Fruit fly (Drosophila melanogaster) whole organism, wandering third instar larva: Measurements from ENCODE around the gene Mulk.

Experiments used
- Abd-B ChIP-seq: fragments of >200 bp; optimal IDR thresholded peaks from 2 replicates; lab custom pipeline; 2017; ENCODE audit warnings: missing biosample characterization, missing genetic modification characterization
- CG32264 ChIP-seq: fragments of 200-800 bp; sonication (Bioruptor generic); optimal IDR thresholded peaks from 2 replicates; lab custom pipeline; 2016; ENCODE audit warnings: missing biosample characterization, missing genetic modification characterization
- CG9705 ChIP-seq: fragments of 200-800 bp; sonication (Bioruptor generic); optimal IDR thresholded peaks from 2 replicates; lab custom pipeline; 2018; ENCODE audit warnings: missing biosample characterization, mild to moderate bottlenecking, missing genetic modification characterization
- CrebA ChIP-seq: fragments of 200-800 bp; sonication (Bioruptor generic); optimal IDR thresholded peaks from 2 replicates; lab custom pipeline; 2016; ENCODE audit warnings: missing biosample characterization, mild to moderate bottlenecking, missing genetic modification characterization, borderline replicate concordance
- Dfd ChIP-seq: fragments of >200 bp; optimal IDR thresholded peaks from 2 replicates; lab custom pipeline; 2017; ENCODE audit warnings: missing biosample characterization, missing genetic modification characterization
- Dif ChIP-seq: fragments of 200-275, 200-300 bp; sonication (Bioruptor generic); optimal IDR thresholded peaks from 2 replicates; lab custom pipeline; 2018; ENCODE audit warnings: missing biosample characterization, missing genetic modification characterization; ENCODE audit not compliant: partially characterized antibody
- GATAd ChIP-seq: sonication (Bioruptor generic); optimal IDR thresholded peaks from 2 replicates; lab custom pipeline; 2016; ENCODE audit warnings: missing biosample characterization, missing genetic modification characterization
- HLH106 ChIP-seq: fragments of 200-800 bp; optimal IDR thresholded peaks from 3 replicates; lab custom pipeline; 2019; ENCODE audit warnings: missing biosample characterization, mild to moderate bottlenecking, missing genetic modification characterization, moderate library complexity
- Hnf4 ChIP-seq: fragments of 200-800 bp; sonication (Bioruptor generic); optimal IDR thresholded peaks from 2 replicates; lab custom pipeline; 2016; ENCODE audit warnings: missing biosample characterization, mild to moderate bottlenecking, missing genetic modification characterization
- Hr78 ChIP-seq: fragments of >200 bp; optimal IDR thresholded peaks from 2 replicates; lab custom pipeline; 2017; ENCODE audit warnings: missing biosample characterization, missing genetic modification characterization
- Hr83 ChIP-seq: fragments of 200-300 bp; sonication (Bioruptor generic); optimal IDR thresholded peaks from 2 replicates; lab custom pipeline; 2016; ENCODE audit warnings: missing biosample characterization, mild to moderate bottlenecking, missing genetic modification characterization, moderate library complexity; ENCODE audit not compliant: poor library complexity, severe bottlenecking
- Jra ChIP-seq: sonication (Bioruptor generic); optimal IDR thresholded peaks from 2 replicates; lab custom pipeline; 2016; ENCODE audit warnings: missing biosample characterization, missing genetic modification characterization
- Mio ChIP-seq: sonication (Bioruptor generic); optimal IDR thresholded peaks from 2 replicates; lab custom pipeline; 2016; ENCODE audit warnings: missing biosample characterization, missing genetic modification characterization
- Myc ChIP-seq: fragments of >200 bp; optimal IDR thresholded peaks from 2 replicates; lab custom pipeline; 2017
- N ChIP-seq: fragments of >200 bp; optimal IDR thresholded peaks from 2 replicates; lab custom pipeline; 2018; ENCODE audit warnings: missing biosample characterization, missing external identifiers, missing genetic modification characterization
- OdsH ChIP-seq: fragments of 200-800 bp; sonication (Bioruptor generic); optimal IDR thresholded peaks from 2 replicates; lab custom pipeline; 2016; ENCODE audit warnings: missing biosample characterization, mild to moderate bottlenecking, missing genetic modification characterization
- Rel ChIP-seq, 2 experiments: fragments of 200-800 bp; sonication (Bioruptor generic) in 1 of 2; optimal IDR thresholded peaks; 2 replicates in 1 of 2; 3 replicates in 1 of 2; lab custom pipeline; 2016 to 2019; ENCODE audit warnings: mild to moderate bottlenecking in 2 of 2, missing biosample characterization in 2 of 2, missing genetic modification characterization in 2 of 2, moderate library complexity in 1 of 2
- Sp1 ChIP-seq: fragments of 200-800 bp; sonication (Bioruptor generic); optimal IDR thresholded peaks from 3 replicates; lab custom pipeline; 2019; ENCODE audit warnings: missing biosample characterization, mild to moderate bottlenecking, missing genetic modification characterization, moderate library complexity
- Vsx2 ChIP-seq: fragments of 200-300, 225-300 bp; sonication (Bioruptor generic); optimal IDR thresholded peaks from 2 replicates; lab custom pipeline; 2018; ENCODE audit warnings: missing biosample characterization, missing genetic modification characterization; ENCODE audit not compliant: partially characterized antibody
- br ChIP-seq: fragments of 200-800 bp; sonication (Bioruptor generic); optimal IDR thresholded peaks from 2 replicates; lab custom pipeline; 2016; ENCODE audit warnings: missing biosample characterization, missing genetic modification characterization
- dl ChIP-seq, 2 experiments: fragments of 175-275, 200-275 bp in 1 of 2; fragments of 200-275 bp in 1 of 2; sonication (Bioruptor generic); optimal IDR thresholded peaks; lab custom pipeline; 2018; ENCODE audit warnings: mild to moderate bottlenecking in 2 of 2, missing biosample characterization in 2 of 2, missing genetic modification characterization in 2 of 2, moderate library complexity in 2 of 2; ENCODE audit not compliant: partially characterized antibody in 2 of 2, insufficient read depth in 1 of 2
- dmrt93B ChIP-seq: fragments of 200-800 bp; sonication (Bioruptor generic); optimal IDR thresholded peaks from 2 replicates; lab custom pipeline; 2018; ENCODE audit warnings: missing biosample characterization, mild to moderate bottlenecking, missing genetic modification characterization
- dsf ChIP-seq: sonication (Bioruptor generic); optimal IDR thresholded peaks from 2 replicates; lab custom pipeline; 2016; ENCODE audit warnings: missing biosample characterization, missing genetic modification characterization, borderline replicate concordance
- ey ChIP-seq: fragments of 200-800 bp; sonication (Bioruptor generic); optimal IDR thresholded peaks from 2 replicates; lab custom pipeline; 2016; ENCODE audit warnings: missing biosample characterization, missing genetic modification characterization
- foxo ChIP-seq, 2 experiments: fragments of 200-800 bp; sonication (Bioruptor generic); optimal IDR thresholded peaks; 2 replicates in 1 of 2; 3 replicates in 1 of 2; lab custom pipeline; 2016 to 2017; ENCODE audit warnings: missing biosample characterization in 2 of 2, missing genetic modification characterization in 2 of 2
- fru ChIP-seq: fragments of 200-800 bp; sonication (Bioruptor generic); optimal IDR thresholded peaks from 3 replicates; lab custom pipeline; 2016; ENCODE audit warnings: missing biosample characterization, mild to moderate bottlenecking, missing genetic modification characterization
- h ChIP-seq: fragments of 200-800 bp; sonication (Bioruptor generic); optimal IDR thresholded peaks from 3 replicates; lab custom pipeline; 2016; ENCODE audit warnings: missing biosample characterization, mild to moderate bottlenecking, missing genetic modification characterization
- jim ChIP-seq: fragments of 175-275, 200-325 bp; sonication (Bioruptor generic); optimal IDR thresholded peaks from 2 replicates; lab custom pipeline; 2016; ENCODE audit warnings: missing biosample characterization, mild to moderate bottlenecking, missing genetic modification characterization
- lola ChIP-seq: fragments of >200 bp; optimal IDR thresholded peaks from 2 replicates; lab custom pipeline; 2017; ENCODE audit warnings: missing biosample characterization, missing genetic modification characterization
- pan ChIP-seq: fragments of >200 bp; optimal IDR thresholded peaks from 2 replicates; lab custom pipeline; 2017
- psq ChIP-seq: fragments of 200-800 bp; sonication (Bioruptor generic); optimal IDR thresholded peaks from 3 replicates; lab custom pipeline; 2017; ENCODE audit warnings: missing biosample characterization, mild to moderate bottlenecking, missing genetic modification characterization, moderate library complexity
- sage ChIP-seq: fragments of 200-800 bp; sonication (Bioruptor generic); optimal IDR thresholded peaks from 2 replicates; lab custom pipeline; 2016; ENCODE audit warnings: missing biosample characterization, mild to moderate bottlenecking, missing genetic modification characterization
- sv ChIP-seq: fragments of 200-800 bp; sonication (Bioruptor generic); optimal IDR thresholded peaks from 3 replicates; lab custom pipeline; 2016; ENCODE audit warnings: missing biosample characterization, missing genetic modification characterization
- tai ChIP-seq: sonication (Bioruptor generic); optimal IDR thresholded peaks from 2 replicates; lab custom pipeline; 2016; ENCODE audit warnings: missing biosample characterization, missing genetic modification characterization
- usp ChIP-seq: fragments of >200 bp; optimal IDR thresholded peaks from 2 replicates; lab custom pipeline; 2017; ENCODE audit warnings: missing biosample characterization, missing genetic modification characterization
- woc ChIP-seq: sonication (Bioruptor generic); optimal IDR thresholded peaks from 2 replicates; lab custom pipeline; 2016; ENCODE audit warnings: missing biosample characterization, mild to moderate bottlenecking, missing genetic modification characterization

Gene Mulk

DNA sequence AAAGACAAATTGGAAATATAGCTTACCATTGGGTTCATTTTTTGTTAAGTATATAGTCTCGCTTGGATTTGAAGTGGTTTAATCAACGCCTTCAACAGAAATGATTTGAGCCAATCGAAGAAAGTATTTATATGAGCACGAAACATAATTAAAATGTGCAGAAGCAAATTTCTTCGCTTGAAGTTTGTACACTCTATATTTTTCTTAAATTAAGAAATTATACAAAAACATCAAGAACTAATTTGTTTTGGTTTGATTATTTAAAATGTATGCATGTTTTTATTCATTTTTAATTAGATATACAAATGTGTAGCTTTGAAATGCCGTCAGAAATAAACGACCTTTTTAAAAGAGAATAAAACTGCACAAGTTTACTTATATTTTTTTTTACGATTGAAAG is 32.1 kb downstream of the Mulk start, which contains the start of gene CG13138:
CG13138 (minus strand) TSS at position 101 of the 400 bp plus-strand sequence.
- TF ChIP-seq sage (GFP tag; lab: Kevin White, UChicago) (no peak), jim (no peak), Hr83 (GFP tag; lab: Kevin White, UChicago) (no peak), ey (no peak), woc (no peak), Abd-B (GFP tag; lab: Kevin White, UChicago) (no peak), dl (GFP tag; optimal IDR thresholded peaks at IDR 0.05; lab: Kevin White, UChicago; ENCODE audit: insufficient read depth in 1 of 2, partially characterized antibody in 2 of 2) (no peak), N (no peak), usp (no peak), Rel (GFP tag; optimal IDR thresholded peaks at IDR 0.05; lab: Kevin White, UChicago) (no peak), Rel (tag; optimal IDR thresholded peaks at IDR 0.05; lab: Kevin White, UChicago) (no peak), OdsH (GFP tag; lab: Kevin White, UChicago) (no peak), Sp1 (no peak), Mio (GFP tag; lab: Kevin White, UChicago) (no peak), HLH106 (no peak), h (GFP tag; lab: Kevin White, UChicago) (no peak)

DNA sequence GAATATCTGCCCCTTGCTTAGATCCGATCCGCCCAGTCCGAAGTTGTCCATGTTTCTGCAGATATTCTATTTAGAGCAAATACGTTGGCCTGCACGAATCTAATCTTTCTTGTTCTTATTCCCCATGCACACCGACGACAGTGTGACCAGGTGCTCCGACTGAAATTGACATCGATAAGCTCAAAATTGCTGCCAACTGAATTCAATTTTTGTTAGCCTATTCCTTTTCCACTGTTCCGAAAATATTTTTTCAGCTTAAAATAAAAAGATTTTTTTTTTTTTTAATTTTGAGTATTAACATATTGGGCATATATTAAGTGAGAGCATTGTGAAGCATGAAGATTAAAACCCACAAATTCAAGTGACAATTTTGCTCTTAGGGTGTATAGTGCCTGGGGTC is 33.9 kb downstream of the Mulk start, which contains the start of gene nmd:
nmd (minus strand) TSS at position 162 of the 400 bp plus-strand sequence.
- no peak for TF ChIP-seq CrebA (GFP tag; lab: Kevin White, UChicago)
- TF ChIP-seq tai (GFP tag; lab: Kevin White, UChicago): no peak
- no peak for TF ChIP-seq OdsH (GFP tag; lab: Kevin White, UChicago)
- no peak for TF ChIP-seq Mio (GFP tag; lab: Kevin White, UChicago)
- no peak for TF ChIP-seq Dfd (GFP tag; lab: Kevin White, UChicago)
- TF ChIP-seq CG32264 (GFP tag; lab: Kevin White, UChicago): no peak
- TF ChIP-seq sage (GFP tag; lab: Kevin White, UChicago): no peak
- no peak for TF ChIP-seq lola (GFP tag; lab: Kevin White, UChicago)
- no peak for TF ChIP-seq Rel (GFP tag; optimal IDR thresholded peaks at IDR 0.05; lab: Kevin White, UChicago)
- peak; percentile 70 for TF ChIP-seq Rel (tag; optimal IDR thresholded peaks at IDR 0.05; lab: Kevin White, UChicago)
- TF ChIP-seq Hnf4 (GFP tag; lab: Kevin White, UChicago): no peak
- no peak for TF ChIP-seq pan (lab: Kevin White, UChicago)
- TF ChIP-seq Myc (lab: Kevin White, UChicago): no peak
- TF ChIP-seq psq (GFP tag; lab: Kevin White, UChicago): no peak
- no peak for TF ChIP-seq GATAd (GFP tag; lab: Kevin White, UChicago)
- peak; percentile 21 for TF ChIP-seq HLH106
- TF ChIP-seq Jra: no peak
- no peak for TF ChIP-seq foxo (GFP tag; optimal IDR thresholded peaks at IDR 0.05; lab: Kevin White, UChicago)
- no peak for TF ChIP-seq Hr78 (GFP tag; lab: Kevin White, UChicago)
- no peak for TF ChIP-seq Sp1
- TF ChIP-seq Dif: no peak
- TF ChIP-seq br (GFP tag; lab: Kevin White, UChicago): no peak
- TF ChIP-seq Hr83 (GFP tag; lab: Kevin White, UChicago): no peak
- TF ChIP-seq N: no peak
- no peak for TF ChIP-seq fru (GFP tag; lab: Kevin White, UChicago)
- peak; percentile 69 for TF ChIP-seq woc
- TF ChIP-seq, all 38 proteins: peak for 3

DNA sequence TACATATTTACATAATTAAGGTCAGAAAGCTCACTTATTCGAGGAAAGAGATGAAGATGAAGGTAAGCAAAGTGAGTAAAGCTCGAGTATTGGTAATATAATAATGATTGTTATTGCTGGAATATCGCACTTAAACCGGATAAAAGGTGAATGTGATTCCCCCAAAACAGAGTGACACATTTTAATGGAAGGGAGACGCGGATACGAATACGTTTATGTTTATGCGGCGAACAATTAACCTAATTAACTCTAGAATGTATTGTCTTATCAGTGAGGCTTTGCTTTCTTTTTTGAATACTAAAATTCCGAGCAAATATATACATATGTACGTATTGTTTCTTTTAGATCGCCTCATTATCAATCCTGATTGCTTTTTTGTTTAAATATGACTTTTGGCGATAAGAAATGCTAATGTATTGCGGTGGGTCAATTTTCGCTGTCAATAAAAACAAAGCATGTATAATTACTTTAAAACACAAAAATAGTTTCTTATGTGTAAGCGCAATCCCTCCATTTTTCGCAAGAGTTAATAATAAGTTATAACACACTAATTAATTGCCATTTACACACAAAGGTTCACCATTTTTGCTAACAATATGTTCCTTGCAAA is 35.8 kb downstream of the Mulk start:
- TF ChIP-seq Rel (GFP tag; optimal IDR thresholded peaks at IDR 0.05; lab: Kevin White, UChicago) (no peak), Rel (tag; optimal IDR thresholded peaks at IDR 0.05; lab: Kevin White, UChicago) (peak; percentile 92), br (GFP tag; lab: Kevin White, UChicago) (no peak)
- TF ChIP-seq, all 38 proteins: peak for 1

DNA sequence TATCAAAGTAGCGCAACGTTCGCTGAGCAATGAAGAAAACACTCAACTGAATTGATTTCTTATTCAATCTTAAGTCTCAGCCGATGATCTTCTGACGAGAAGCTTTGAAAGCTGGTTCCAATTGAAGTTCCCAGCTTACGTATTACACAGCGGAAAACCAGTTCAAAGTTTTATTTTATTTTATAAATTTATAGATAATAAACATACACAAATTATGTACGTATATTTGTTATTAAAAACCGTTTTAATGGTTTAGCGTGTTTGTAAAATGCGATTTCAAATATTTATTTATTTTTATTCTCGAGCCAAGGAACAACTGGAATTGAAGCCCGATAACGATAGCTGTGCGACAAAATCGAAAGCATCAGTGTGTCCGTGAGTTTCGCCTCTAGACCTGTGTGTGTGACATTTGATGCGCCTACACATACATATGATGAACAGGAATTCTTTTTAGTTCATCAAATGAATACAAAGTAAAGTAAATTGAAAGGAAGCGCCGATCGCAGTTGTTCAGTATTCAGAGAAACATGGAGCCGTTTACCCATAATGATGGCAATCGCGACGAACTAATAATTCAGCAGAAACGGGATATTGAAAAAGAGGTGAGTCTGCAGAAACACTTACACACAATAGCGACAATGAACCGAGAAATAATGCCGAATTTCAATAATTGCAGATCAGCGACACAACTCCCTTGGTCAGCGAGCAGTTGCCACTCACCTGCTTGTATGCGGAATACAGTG is 36.8 kb downstream of the Mulk start, which contains the start of the genes CG5390 and CG4968:
CG5390 (minus strand) TSS at position 77 of the 743 bp plus-strand sequence.
CG4968 (plus strand) TSS at position 405 of the 743 bp plus-strand sequence.
- TF ChIP-seq Sp1 (peak; percentile 85), Hr83 (GFP tag; lab: Kevin White, UChicago) (no peak), CG32264 (GFP tag; lab: Kevin White, UChicago) (no peak), sv (GFP tag; lab: Kevin White, UChicago) (peak; percentile 52), Vsx2 (GFP tag; lab: Kevin White, UChicago) (no peak), dl (GFP tag; optimal IDR thresholded peaks at IDR 0.05; lab: Kevin White, UChicago; ENCODE audit: insufficient read depth in 1 of 2, partially characterized antibody in 2 of 2) (no peak), dsf (GFP tag; lab: Kevin White, UChicago) (peak; percentile 46), br (GFP tag; lab: Kevin White, UChicago) (no peak), dmrt93B (GFP tag; lab: Kevin White, UChicago) (no peak), CG9705 (GFP tag; lab: Kevin White, UChicago) (peak; percentile 72), GATAd (GFP tag; lab: Kevin White, UChicago) (no peak), N (no peak), Dfd (GFP tag; lab: Kevin White, UChicago) (no peak), fru (GFP tag; lab: Kevin White, UChicago) (no peak), tai (GFP tag; lab: Kevin White, UChicago) (peak; percentile 66), Mio (GFP tag; lab: Kevin White, UChicago) (no peak), sage (GFP tag; lab: Kevin White, UChicago) (peak; percentile 88), foxo (GFP tag; optimal IDR thresholded peaks at IDR 0.05; lab: Kevin White, UChicago) (peak in 1 of 2 experiments; percentile 84), Abd-B (GFP tag; lab: Kevin White, UChicago) (no peak), woc (peak; percentile 67), psq (GFP tag; lab: Kevin White, UChicago) (peak; percentile 71), Hr78 (GFP tag; lab: Kevin White, UChicago) (no peak), Jra (peak; percentile 56), usp (no peak), CrebA (GFP tag; lab: Kevin White, UChicago) (no peak), Rel (GFP tag; optimal IDR thresholded peaks at IDR 0.05; lab: Kevin White, UChicago) (peak; percentile 84), Rel (tag; optimal IDR thresholded peaks at IDR 0.05; lab: Kevin White, UChicago) (peak; percentile 69), pan (lab: Kevin White, UChicago) (no peak)
